Worm (Caenorhabditis elegans) whole organism, young adult: ENCODE data around the gene F21D9.2.

ENCODE experiments used
- B0019.2 ChIP-seq: fragments of 200-800 bp; sonication (Bioruptor generic); conservative IDR thresholded peaks from 2 replicates; pipeline ENCODE4 v1.3.6; 2022; ENCODE audit warnings: missing genetic modification reagents, missing genetic modification characterization, missing compliant biosample characterization
- B0336.3 ChIP-seq: fragments of 200-800 bp; sonication (Bioruptor generic); IDR thresholded peaks from 2 replicates; pipeline ENCODE4 v1.3.6; 2022; ENCODE audit warnings: missing genetic modification characterization, missing compliant biosample characterization
- F22D6.2 ChIP-seq: sonication (generic microtip); optimal IDR thresholded peaks from 2 replicates; lab custom pipeline; 2016; ENCODE audit warnings: mild to moderate bottlenecking, missing genetic modification characterization, missing compliant biosample characterization
- F33H1.4 ChIP-seq: fragments of 200-800 bp; sonication (Bioruptor generic); IDR thresholded peaks from 2 replicates; pipeline ENCODE4 v1.3.6; 2022; ENCODE audit warnings: missing genetic modification reagents, missing genetic modification characterization, missing compliant biosample characterization
- F52B5.7 ChIP-seq: sonication (generic microtip); optimal IDR thresholded peaks from 2 replicates; lab custom pipeline; 2016; ENCODE audit warnings: mild to moderate bottlenecking, missing genetic modification characterization, missing compliant biosample characterization
- F57A8.1 ChIP-seq: fragments of 200-800 bp; sonication (Bioruptor generic); optimal IDR thresholded peaks from 2 replicates; lab custom pipeline; 2018; ENCODE audit warnings: mild to moderate bottlenecking, missing genetic modification characterization, moderate library complexity, missing compliant biosample characterization
- K11D2.4 ChIP-seq: fragments of 200-800 bp; sonication (Bioruptor generic); IDR thresholded peaks from 2 replicates; pipeline ENCODE4 v1.3.6; 2022; ENCODE audit warnings: missing genetic modification reagents, missing genetic modification characterization, missing compliant biosample characterization
- K12H6.12 ChIP-seq: fragments of 200-800 bp; sonication (Bioruptor generic); optimal IDR thresholded peaks from 2 replicates; lab custom pipeline; 2018; ENCODE audit warnings: mild to moderate bottlenecking, missing genetic modification characterization, missing compliant biosample characterization
- Y53G8AR.9 ChIP-seq: fragments of 200-800 bp; sonication (Bioruptor generic); conservative IDR thresholded peaks from 2 replicates; pipeline ENCODE4 v1.3.6; 2022; ENCODE audit warnings: missing genetic modification reagents, missing genetic modification characterization, missing compliant biosample characterization
- akir-1 ChIP-seq: fragments of 200-800 bp; sonication (Bioruptor generic); optimal IDR thresholded peaks from 2 replicates; lab custom pipeline; 2018; ENCODE audit warnings: mild to moderate bottlenecking, missing genetic modification characterization, moderate library complexity, missing compliant biosample characterization
- aptf-3 ChIP-seq: fragments of 200-800 bp; sonication (Bioruptor generic); IDR thresholded peaks from 2 replicates; pipeline ENCODE4 v1.3.6; 2022; ENCODE audit warnings: missing genetic modification characterization, missing compliant biosample characterization
- atf-7 ChIP-seq: sonication (generic microtip); optimal IDR thresholded peaks from 2 replicates; lab custom pipeline; 2017; ENCODE audit warnings: mild to moderate bottlenecking, missing genetic modification characterization, missing compliant biosample characterization
- bed-2 ChIP-seq: fragments of 200-800 bp; sonication (Bioruptor generic); IDR thresholded peaks from 2 replicates; pipeline ENCODE4 v1.3.6; 2022; ENCODE audit warnings: missing genetic modification reagents, missing genetic modification characterization, missing compliant biosample characterization
- ccch-3 ChIP-seq: fragments of 200-800 bp; sonication (Bioruptor generic); optimal IDR thresholded peaks from 2 replicates; lab custom pipeline; 2018; ENCODE audit warnings: mild to moderate bottlenecking, missing genetic modification characterization, missing compliant biosample characterization
- ceh-100 ChIP-seq: fragments of 200-800 bp; sonication (Bioruptor generic); IDR thresholded peaks from 2 replicates; pipeline ENCODE4 v1.3.6; 2022; ENCODE audit warnings: missing genetic modification reagents, missing genetic modification characterization, missing compliant biosample characterization
- ceh-91 ChIP-seq: fragments of 200-800 bp; sonication (Bioruptor generic); IDR thresholded peaks from 2 replicates; pipeline ENCODE4 v1.3.6; 2022; ENCODE audit warnings: missing genetic modification reagents, missing genetic modification characterization, missing compliant biosample characterization
- dpff-1 ChIP-seq: sonication (generic microtip); optimal IDR thresholded peaks from 2 replicates; lab custom pipeline; 2017; ENCODE audit warnings: mild to moderate bottlenecking, missing genetic modification characterization, missing compliant biosample characterization
- dpl-1 ChIP-seq: fragments of 150-350 bp; optimal IDR thresholded peaks from 2 replicates; lab custom pipeline; 2014; ENCODE audit warnings: missing biosample characterization, missing genetic modification reagents, missing genetic modification characterization
- fkh-3 ChIP-seq: sonication (generic microtip); optimal IDR thresholded peaks from 2 replicates; lab custom pipeline; 2016; ENCODE audit warnings: mild to moderate bottlenecking, missing genetic modification characterization, missing compliant biosample characterization
- hlh-26 ChIP-seq: fragments of 200-800 bp; sonication (Bioruptor generic); conservative IDR thresholded peaks from 2 replicates; pipeline ENCODE4 v1.3.6; 2022; ENCODE audit warnings: missing genetic modification reagents, missing genetic modification characterization, missing compliant biosample characterization
- madf-10 ChIP-seq: sonication (generic microtip); optimal IDR thresholded peaks from 2 replicates; lab custom pipeline; 2016; ENCODE audit warnings: mild to moderate bottlenecking, missing genetic modification characterization, missing compliant biosample characterization
- madf-3 ChIP-seq: fragments of 200-800 bp; sonication (Bioruptor generic); IDR thresholded peaks from 2 replicates; pipeline ENCODE4 v1.3.6; 2022; ENCODE audit warnings: missing genetic modification reagents, missing genetic modification characterization, missing compliant biosample characterization
- madf-8 ChIP-seq: fragments of 200-800 bp; sonication (Bioruptor generic); conservative IDR thresholded peaks from 2 replicates; pipeline ENCODE4 v1.3.6; 2022; ENCODE audit warnings: missing genetic modification reagents, missing genetic modification characterization, missing compliant biosample characterization
- mcd-1 ChIP-seq: fragments of 200-800 bp; sonication (Bioruptor generic); IDR thresholded peaks from 2 replicates; pipeline ENCODE4 v1.3.6; 2022; ENCODE audit warnings: missing genetic modification reagents, missing genetic modification characterization, missing compliant biosample characterization
- mxl-1 ChIP-seq: sonication (generic microtip); optimal IDR thresholded peaks from 2 replicates; lab custom pipeline; 2016; ENCODE audit warnings: missing genetic modification characterization, missing compliant biosample characterization
- nfya-2 ChIP-seq: fragments of 200-800 bp; sonication (Bioruptor generic); IDR thresholded peaks from 2 replicates; pipeline ENCODE4 v1.3.6; 2022; ENCODE audit warnings: missing genetic modification reagents, missing genetic modification characterization, missing compliant biosample characterization
- nhr-120 ChIP-seq: fragments of 200-800 bp; sonication (Bioruptor generic); IDR thresholded peaks from 2 replicates; pipeline ENCODE4 v1.3.6; 2022; ENCODE audit warnings: missing genetic modification characterization, missing compliant biosample characterization
- nhr-179 ChIP-seq: sonication (generic microtip); optimal IDR thresholded peaks from 2 replicates; lab custom pipeline; 2016; ENCODE audit warnings: mild to moderate bottlenecking, missing genetic modification characterization, missing compliant biosample characterization
- rpc-1 ChIP-seq, 2 experiments: fragments of 150-350 bp in 1 of 2; sonication (generic microtip) in 1 of 2; optimal IDR thresholded peaks; 2 replicates each; lab custom pipeline; 2014 to 2018; ENCODE audit warnings: missing biosample characterization in 1 of 2, missing genetic modification characterization in 1 of 2, missing genetic modification reagents in 1 of 2, missing genotype in 1 of 2
- sdz-38 ChIP-seq: sonication (generic microtip); optimal IDR thresholded peaks from 2 replicates; lab custom pipeline; 2016; ENCODE audit warnings: missing genotype, missing genetic modification characterization, missing compliant biosample characterization
- sea-2 ChIP-seq: fragments of 200-800 bp; sonication (Bioruptor generic); IDR thresholded peaks from 2 replicates; pipeline ENCODE4 v1.3.6; 2022; ENCODE audit warnings: missing genetic modification characterization, missing compliant biosample characterization
- snpc-3.4 ChIP-seq: sonication (generic microtip); optimal IDR thresholded peaks from 2 replicates; lab custom pipeline; 2017; ENCODE audit warnings: missing genetic modification characterization, mild to moderate bottlenecking, missing compliant biosample characterization, antibody characterized with exemption, moderate library complexity, missing genotype, missing genetic modification reagents
- somi-1 ChIP-seq: fragments of 200-800 bp; sonication (Bioruptor generic); optimal IDR thresholded peaks from 2 replicates; lab custom pipeline; 2018; ENCODE audit warnings: mild to moderate bottlenecking, missing genetic modification characterization, missing compliant biosample characterization
- tbp1 ChIP-seq: fragments of 200-800 bp; sonication (Bioruptor generic); optimal IDR thresholded peaks from 2 replicates; lab custom pipeline; 2018; ENCODE audit warnings: mild to moderate bottlenecking, missing genetic modification characterization, missing compliant biosample characterization
- zfh-2 ChIP-seq: fragments of 200-800 bp; sonication (Bioruptor generic); conservative IDR thresholded peaks from 2 replicates; pipeline ENCODE4 v1.3.6; 2022; ENCODE audit warnings: missing genetic modification reagents, missing genetic modification characterization, missing compliant biosample characterization
- zim-3 ChIP-seq: sonication (generic microtip); optimal IDR thresholded peaks from 2 replicates; lab custom pipeline; 2017; ENCODE audit warnings: mild to moderate bottlenecking, missing genetic modification characterization, moderate library complexity, missing compliant biosample characterization
- ztf-25 ChIP-seq: fragments of 200-800 bp; sonication (Bioruptor generic); IDR thresholded peaks from 2 replicates; pipeline ENCODE4 v1.3.6; 2022; ENCODE audit warnings: missing genetic modification reagents, missing genetic modification characterization, missing compliant biosample characterization

Gene F21D9.2

DNA sequence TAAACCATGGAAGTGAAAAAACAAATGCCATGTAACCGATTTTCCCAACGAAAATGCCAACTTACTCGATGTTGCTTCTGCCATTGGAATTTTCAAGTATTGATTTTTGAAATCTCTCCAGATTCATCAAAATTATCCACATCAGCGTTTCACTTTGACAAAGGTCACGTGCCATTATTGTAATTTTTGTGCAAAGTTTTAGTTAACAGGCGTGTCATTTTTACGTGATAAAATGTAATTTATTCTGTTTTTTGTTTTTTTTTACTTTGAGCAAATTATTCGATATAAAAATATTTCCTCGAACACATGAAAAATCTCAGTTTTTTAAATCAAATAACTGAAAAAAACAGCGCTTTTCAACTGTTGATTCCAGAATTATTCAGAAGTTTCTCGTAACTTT lies at the start of gene F21D9.2:
Gene F21D9.2 (minus strand): TSS at position 101 of the 400 bp plus-strand sequence.
- TF ChIP-seq hlh-26 (GFP tag; lab: Robert Waterston, UW), result no peak
- TF ChIP-seq F57A8.1 (GFP tag; lab: Kevin White, UChicago), result no peak
- no peak for TF ChIP-seq mcd-1 (GFP tag; lab: Robert Waterston, UW)
- no peak for TF ChIP-seq B0336.3 (GFP tag; lab: Robert Waterston, UW)
- no peak for TF ChIP-seq dpl-1 (GFP tag; lab: Kevin White, UChicago)
- no peak for TF ChIP-seq somi-1
- no peak for TF ChIP-seq mxl-1 (tag; lab: Kevin White, UChicago)

- TF ChIP-seq nhr-120 (GFP tag; lab: Robert Waterston, UW) (0 out of 2 replicates have a peak, but pooled peaks have one; percentile 33), F22D6.2 (tag; lab: Kevin White, UChicago) (no peak), zim-3 (no peak)
Observed at ce11 chrV:19311391-19311790, 49.1 kb upstream of the F21D9.2 start, which contains the start of gene C43D7.8. Gene C43D7.8, minus strand, starts transcription at chrV:19311491.

DNA sequence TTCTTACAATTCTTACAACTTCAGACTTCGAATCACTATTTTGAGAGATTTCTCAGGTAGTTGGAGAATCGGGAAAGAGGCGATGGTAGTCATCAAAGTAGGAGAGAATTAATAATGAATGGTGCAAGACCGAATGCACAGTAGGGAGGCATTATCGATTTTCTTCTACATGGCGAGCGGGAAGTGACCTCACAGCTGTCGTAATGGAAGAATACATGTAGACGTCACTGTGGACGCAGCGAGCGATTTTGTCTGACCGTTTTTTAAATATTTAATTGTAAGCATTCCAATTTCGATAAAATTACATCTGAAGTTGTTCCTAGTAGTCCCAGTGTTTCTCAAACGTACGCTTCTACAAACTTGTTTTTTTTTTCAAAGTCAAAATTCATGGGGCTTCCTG lies 47.3 kb upstream of the F21D9.2 start, which contains the start of gene F55C9.11:
Gene F55C9.11 (minus strand): TSS at position 101 of the 400 bp plus-strand sequence.
- TF ChIP-seq madf-3 (GFP tag; lab: Robert Waterston, UW), result no peak

ce11 chrV:19308137-19308536 lies 45.9 kb upstream of the F21D9.2 start:
- TF ChIP-seq ceh-100 (GFP tag; lab: Robert Waterston, UW) (no peak), F33H1.4 (no peak), atf-7 (tag; lab: Kevin White, UChicago) (no peak), tbp1 (GFP tag; lab: Kevin White, UChicago) (no peak), ceh-91 (no peak), Y53G8AR.9 (GFP tag; lab: Robert Waterston, UW) (no peak), sdz-38 (tag; lab: Kevin White, UChicago) (no peak), F52B5.7 (tag; lab: Kevin White, UChicago) (no peak), B0019.2 (GFP tag; lab: Robert Waterston, UW) (no peak), akir-1 (GFP tag; lab: Kevin White, UChicago) (no peak), dpl-1 (GFP tag; lab: Kevin White, UChicago) (no peak), K12H6.12 (no peak), zfh-2 (peak; percentile 69; the same call in 1 of the 2 replicates), snpc-3.4 (tag; lab: Kevin White, UChicago) (no peak), ztf-25 (GFP tag; lab: Robert Waterston, UW) (0 out of 2 replicates have a peak, but pooled peaks have one; percentile 40), fkh-3 (tag; lab: Kevin White, UChicago) (no peak), nhr-120 (GFP tag; lab: Robert Waterston, UW) (peak; percentile 91), aptf-3 (GFP tag; lab: Robert Waterston, UW) (no peak), madf-8 (no peak), K11D2.4 (GFP tag; lab: Robert Waterston, UW) (no peak), ccch-3 (GFP tag; lab: Kevin White, UChicago) (no peak), madf-10 (tag; lab: Kevin White, UChicago) (no peak), dpff-1 (no peak), nhr-179 (tag; lab: Kevin White, UChicago) (no peak), sea-2 (GFP tag; lab: Robert Waterston, UW) (no peak), hlh-26 (GFP tag; lab: Robert Waterston, UW) (0 out of 2 replicates have a peak, but pooled peaks have one; percentile 13), bed-2 (GFP tag; lab: Robert Waterston, UW) (no peak), rpc-1 (optimal IDR thresholded peaks at IDR 0.05; lab: Kevin White, UChicago) (no peak), rpc-1 (tag; optimal IDR thresholded peaks at IDR 0.05; lab: Kevin White, UChicago) (no peak), nfya-2 (GFP tag; lab: Robert Waterston, UW) (no peak)
